Worm (Caenorhabditis elegans) whole organism, midembryonic: Measurements from ENCODE around the gene F26F2.4.

Experiments used
- T22C8.4 ChIP-seq: fragments of 200-800 bp; sonication (Bioruptor generic); IDR thresholded peaks from 2 replicates; pipeline ENCODE4 v1.3.6; 2022; ENCODE audit warnings: missing genetic modification characterization, missing compliant biosample characterization
- cog-1 ChIP-seq: sonication (generic microtip); optimal IDR thresholded peaks from 2 replicates; lab custom pipeline; 2016; ENCODE audit warnings: missing genetic modification characterization, missing compliant biosample characterization
- flt-1 ChIP-seq: fragments of 200-800 bp; sonication (Bioruptor generic); IDR thresholded peaks from 2 replicates; pipeline ENCODE4 v1.3.6; 2022; ENCODE audit warnings: missing genetic modification characterization, missing compliant biosample characterization
- ref-1 ChIP-seq: fragments of 200-800 bp; sonication (Bioruptor generic); conservative IDR thresholded peaks from 2 replicates; pipeline ENCODE4 v1.3.6; 2022; ENCODE audit warnings: missing genetic modification reagents, missing genetic modification characterization, missing compliant biosample characterization
- ztf-29 ChIP-seq: fragments of 200-800 bp; sonication (Bioruptor generic); IDR thresholded peaks from 2 replicates; pipeline ENCODE4 v1.3.6; 2022; ENCODE audit warnings: missing genetic modification reagents, missing genetic modification characterization, missing compliant biosample characterization

DNA sequence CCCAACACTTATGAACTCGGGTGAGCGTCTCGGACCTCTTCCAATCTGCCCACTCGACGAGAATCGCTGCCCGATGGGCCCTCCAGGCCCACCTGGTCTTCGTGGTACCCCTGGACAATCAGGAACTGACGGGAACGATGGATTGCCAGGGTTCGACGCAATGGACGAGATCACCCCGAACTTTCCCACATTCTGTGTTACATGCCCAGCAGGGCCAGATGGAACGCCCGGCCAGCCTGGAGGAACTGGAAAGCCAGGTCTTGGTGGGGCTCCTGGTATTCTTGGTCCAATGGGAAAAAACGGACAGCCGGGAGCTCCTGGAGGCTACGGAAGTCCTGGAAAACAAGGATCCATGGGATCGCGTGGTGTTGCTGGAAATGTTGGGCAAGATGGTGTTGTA, 31.6 kb downstream of the F26F2.4 start:
- TF ChIP-seq ztf-29 (GFP tag; lab: Robert Waterston, UW) (no peak), T22C8.4 (no peak), flt-1 (GFP tag; lab: Robert Waterston, UW) (no peak), ref-1 (no peak), cog-1 (tag; lab: Kevin White, UChicago) (no peak)
